Worm (Caenorhabditis elegans): ENCODE results near the gene C31E10.11.

DNA sequence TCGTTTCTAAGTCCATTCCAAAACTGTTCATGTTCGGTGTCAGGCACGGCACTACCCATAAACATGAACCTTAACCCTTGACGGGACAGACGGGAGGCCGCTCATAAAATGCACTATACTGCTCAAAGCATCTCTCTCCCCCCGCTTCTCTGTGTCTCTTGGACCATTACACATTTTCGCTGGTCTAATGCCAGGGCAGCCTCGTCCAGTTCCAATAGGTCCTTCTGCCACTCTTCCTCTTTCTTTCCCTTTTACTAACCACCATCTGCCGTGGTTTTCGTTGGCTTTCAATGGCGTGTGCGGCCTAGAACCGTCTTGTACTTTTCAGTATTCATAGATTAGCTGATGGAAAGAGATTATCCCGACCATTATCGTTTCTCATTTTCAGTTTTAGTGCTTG is 42.4 kb downstream of the C31E10.11 start:
- TF ChIP-seq cog-1 (tag; optimal IDR thresholded peaks at IDR 0.05) (no peak), ztf-29 (GFP tag; IDR thresholded peaks at IDR 0.05) (no peak), ztf-23 (GFP tag; IDR thresholded peaks at IDR 0.05) (peak; percentile 55; the same call in 1 of the 2 replicates), ref-1 (GFP tag; conservative IDR thresholded peaks at IDR 0.05) (no peak), tab-1 (GFP tag; IDR thresholded peaks at IDR 0.05) (no peak), med-1 (GFP tag; optimal IDR thresholded peaks at IDR 0.05; ENCODE audit: insufficient read depth) (no peak)
